Worm (Caenorhabditis elegans) whole organism, L4/young adult: ENCODE data around the gene Y53F4B.20.

Experiments
- W03F9.2 ChIP-seq: fragments of 150-350 bp; optimal IDR thresholded peaks from 2 replicates; lab custom pipeline; 2014; ENCODE audit warnings: missing biosample characterization, missing genetic modification characterization
- dao-5 ChIP-seq: sonication (generic microtip); optimal IDR thresholded peaks from 2 replicates; lab custom pipeline; 2016; ENCODE audit warnings: missing genotype, missing genetic modification characterization, moderate library complexity, missing compliant biosample characterization
- him-1 ChIP-seq: sonication (generic microtip); optimal IDR thresholded peaks from 2 replicates; lab custom pipeline; 2016; ENCODE audit warnings: missing genotype, missing genetic modification reagents, missing genetic modification characterization, missing compliant biosample characterization

Gene Y53F4B.20

DNA sequence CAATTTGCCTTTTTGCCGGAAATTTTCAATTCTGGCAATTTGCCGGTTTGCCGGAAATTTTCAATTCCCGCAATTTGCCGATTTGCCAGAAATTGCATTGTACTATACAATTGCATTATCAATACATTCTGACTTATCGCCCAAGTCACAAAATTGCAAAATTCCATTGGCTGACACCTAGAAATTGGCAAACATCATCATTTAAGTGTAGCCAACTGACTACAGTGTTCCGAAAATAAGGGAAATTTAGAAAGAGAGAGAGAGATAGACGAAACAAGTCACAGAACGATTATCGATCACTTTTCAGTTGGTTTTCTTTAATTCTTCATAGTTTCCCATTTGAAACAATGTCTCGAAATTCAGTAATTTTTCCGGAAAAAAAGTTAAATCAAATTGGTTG lies 27.1 kb downstream of the Y53F4B.20 start:
- no peak for TF ChIP-seq him-1
- TF ChIP-seq W03F9.2: no peak
- TF ChIP-seq dao-5: no peak

ce11 chrII:15119537-15120360 lies 35.5 kb downstream of the Y53F4B.20 start, which contains the start of gene arp-1:
arp-1 (plus strand) TSS chrII:15120301.
- TF ChIP-seq dao-5 (no peak), W03F9.2 (peak; percentile 24), him-1 (no peak)

DNA sequence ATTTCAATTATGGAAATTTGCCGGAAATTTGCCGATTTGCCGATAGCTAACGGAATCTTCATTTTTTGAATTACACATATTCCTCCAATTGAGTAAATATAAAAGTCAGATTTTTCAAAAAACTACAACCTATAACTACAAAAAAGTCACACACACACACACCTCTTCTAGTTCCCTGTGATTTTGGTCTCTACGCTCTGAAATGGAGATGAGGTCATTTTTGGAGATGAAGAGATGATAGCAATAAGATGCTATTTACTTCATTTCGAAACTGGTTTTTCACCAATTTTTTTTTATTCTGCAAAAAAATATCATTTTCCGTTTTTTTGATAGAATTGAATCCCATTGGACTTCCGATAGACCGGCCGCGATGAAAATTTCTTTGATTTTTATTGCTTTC lies 39.9 kb downstream of the Y53F4B.20 start, which contains the start of gene Y53F4B.23:
Gene Y53F4B.23 (plus strand): TSS at position 312 of the 400 bp plus-strand sequence.
- no peak for TF ChIP-seq him-1
- TF ChIP-seq W03F9.2: no peak
- no peak for TF ChIP-seq dao-5

ce11 chrII:15130512-15130911 lies 46.2 kb downstream of the Y53F4B.20 start, which contains the start of gene Y53F4B.62:
Y53F4B.62 (minus strand) TSS chrII:15130612.
- no peak for TF ChIP-seq him-1
- no peak for TF ChIP-seq dao-5
- no peak for TF ChIP-seq W03F9.2

DNA sequence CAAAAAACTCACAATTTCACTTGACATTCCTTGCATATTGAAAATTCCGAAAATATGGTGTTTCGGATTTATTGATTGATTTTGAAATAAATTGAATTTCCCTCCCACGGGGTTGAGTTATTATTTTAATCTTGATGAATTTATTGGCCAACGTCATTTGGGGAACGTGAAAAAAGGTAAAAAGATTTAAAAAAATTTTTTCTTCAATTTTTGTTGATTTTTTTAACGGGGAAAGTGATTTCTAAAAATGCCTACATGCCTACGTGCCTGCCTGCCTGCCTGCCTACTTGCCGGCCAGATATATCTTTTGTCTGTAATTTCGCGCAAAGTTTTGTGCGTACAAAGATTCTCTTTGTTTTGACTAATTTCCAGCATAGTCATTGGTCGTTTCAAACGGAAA lies 50.1 kb downstream of the Y53F4B.20 start, which contains the start of gene Y53F4B.24:
Gene Y53F4B.24 (minus strand): TSS at position 101 of the 400 bp plus-strand sequence.
- TF ChIP-seq W03F9.2: no peak
- TF ChIP-seq dao-5: no peak
- no peak for TF ChIP-seq him-1

ce11 chrII:15135886-15136285 lies 51.6 kb downstream of the Y53F4B.20 start, which contains the start of gene Y53F4B.25:
Y53F4B.25 (plus strand) TSS chrII:15136186.
- TF ChIP-seq W03F9.2: no peak
- no peak for TF ChIP-seq him-1
